ENCODE assay signal across 3 fruit fly cellular contexts in genomic region chr3L:20395257-20395909, dm6.
TF ChIP-seq lines count a peak whose summit lies in the region.

No protein-coding gene starts in this region.

TF ChIP-seq in whole organism, adult, 20 proteins besides CTCF, POLR2A, EP300 and RAD21 (continued from another document):
- peak; percentile 52 for TF ChIP-seq kay (GFP tag; lab: Kevin White, UChicago; ENCODE audit: borderline replicate concordance)
- peak; percentile 93 for TF ChIP-seq CG12768 (GFP tag; optimal IDR thresholded peaks at IDR 0.05; lab: Kevin White, UChicago)
- no peak for TF ChIP-seq Crg-1 (GFP tag; optimal IDR thresholded peaks at IDR 0.05; lab: Kevin White, UChicago)

TF ChIP-seq in whole organism, embryonic, 481 proteins besides CTCF, POLR2A, EP300 and RAD21 (continued from another document and continues in another):
- TF ChIP-seq zfh1 (GFP tag; IDR thresholded peaks at IDR 0.05; lab: Robert Waterston, UW): no peak
- TF ChIP-seq dan (GFP tag; IDR thresholded peaks at IDR 0.05; lab: Robert Waterston, UW): no peak
- TF ChIP-seq CG6813 (GFP tag; optimal IDR thresholded peaks at IDR 0.05; lab: Kevin White, UChicago): no peak
- 0 out of 2 replicates have a peak, but pooled peaks have one; percentile 20 for TF ChIP-seq CG5953 (GFP tag; IDR thresholded peaks at IDR 0.05; lab: Robert Waterston, UW)
- no peak for TF ChIP-seq sna (GFP tag; IDR thresholded peaks at IDR 0.05; lab: Robert Waterston, UW; ENCODE audit: partially characterized antibody)
- TF ChIP-seq CG15011 (GFP tag; optimal IDR thresholded peaks at IDR 0.05; lab: Kevin White, UChicago): peak; percentile 20
- peak; percentile 46; the same call in 1 of the 3 replicates for TF ChIP-seq CG11695 (GFP tag; IDR thresholded peaks at IDR 0.05; lab: Robert Waterston, UW)
- no peak for TF ChIP-seq CG31224 (GFP tag; IDR thresholded peaks at IDR 0.05; lab: Robert Waterston, UW)
- no peak for TF ChIP-seq tup (GFP tag; optimal IDR thresholded peaks at IDR 0.05; lab: Kevin White, UChicago)
- TF ChIP-seq CG10959 (GFP tag; IDR thresholded peaks at IDR 0.05; lab: Robert Waterston, UW): no peak
- peak; percentile 52 for TF ChIP-seq CG8924 (tag; optimal IDR thresholded peaks at IDR 0.05; lab: Kevin White, UChicago)
- TF ChIP-seq CG30403 (GFP tag; optimal IDR thresholded peaks at IDR 0.05; lab: Kevin White, UChicago): peak; percentile 63
- TF ChIP-seq CG17385 (GFP tag; optimal IDR thresholded peaks at IDR 0.05; lab: Kevin White, UChicago): peak; percentile 30
- TF ChIP-seq Nf-YC (tag; optimal IDR thresholded peaks at IDR 0.05; lab: Kevin White, UChicago): peak; percentile 33
- TF ChIP-seq mld (GFP tag; IDR thresholded peaks at IDR 0.05; lab: Robert Waterston, UW; ENCODE audit: partially characterized antibody): no peak
- no peak for TF ChIP-seq CG4617 (GFP tag; optimal IDR thresholded peaks at IDR 0.05; lab: Kevin White, UChicago; ENCODE audit: borderline replicate concordance)
- no peak for TF ChIP-seq H15 (GFP tag; IDR thresholded peaks at IDR 0.05; lab: Robert Waterston, UW)
- peak; percentile 1 for TF ChIP-seq Usf (GFP tag; optimal IDR thresholded peaks at IDR 0.05; lab: Kevin White, UChicago)
- peak; percentile 44 for TF ChIP-seq CG13296 (GFP tag; optimal IDR thresholded peaks at IDR 0.05; lab: Kevin White, UChicago)
- TF ChIP-seq rib (GFP tag; IDR thresholded peaks at IDR 0.05; lab: Robert Waterston, UW): no peak
- no peak for TF ChIP-seq CG15479 (GFP tag; optimal IDR thresholded peaks at IDR 0.05; lab: Kevin White, UChicago)
- peak; percentile 79 for TF ChIP-seq Hmr (GFP tag; optimal IDR thresholded peaks at IDR 0.05; lab: Kevin White, UChicago)
- TF ChIP-seq pum (GFP tag; optimal IDR thresholded peaks at IDR 0.05; lab: Kevin White, UChicago): no peak
- no peak for TF ChIP-seq CG3065 (GFP tag; optimal IDR thresholded peaks at IDR 0.05; lab: Kevin White, UChicago)
- no peak for TF ChIP-seq gcm (GFP tag; optimal IDR thresholded peaks at IDR 0.05; lab: Kevin White, UChicago)
- TF ChIP-seq CG3163 (GFP tag; optimal IDR thresholded peaks at IDR 0.05; lab: Kevin White, UChicago): peak; percentile 17
- no peak for TF ChIP-seq croc (GFP tag; conservative IDR thresholded peaks at IDR 0.05; lab: Robert Waterston, UW)
- TF ChIP-seq br (optimal IDR thresholded peaks at IDR 0.05; lab: Kevin White, UChicago): no peak
- no peak for TF ChIP-seq cas (GFP tag; IDR thresholded peaks at IDR 0.05; lab: Robert Waterston, UW)
- no peak for TF ChIP-seq Opbp (GFP tag; IDR thresholded peaks at IDR 0.05; lab: Robert Waterston, UW; ENCODE audit: partially characterized antibody)
- no peak for TF ChIP-seq Spps (tag; optimal IDR thresholded peaks at IDR 0.05; lab: Kevin White, UChicago)
- no peak for TF ChIP-seq CG12236 (GFP tag; optimal IDR thresholded peaks at IDR 0.05; lab: Kevin White, UChicago)
- 0 out of 3 replicates have a peak, but pooled peaks have one; percentile 46 for TF ChIP-seq Dbx (GFP tag; IDR thresholded peaks at IDR 0.05; lab: Robert Waterston, UW)
- no peak for TF ChIP-seq az2 (GFP tag; optimal IDR thresholded peaks at IDR 0.05; lab: Kevin White, UChicago)
- no peak for TF ChIP-seq esg (GFP tag; conservative IDR thresholded peaks at IDR 0.05; lab: Robert Waterston, UW)
- peak; percentile 73 for TF ChIP-seq sug (tag; optimal IDR thresholded peaks at IDR 0.05; lab: Kevin White, UChicago)
- TF ChIP-seq Poxn (GFP tag; IDR thresholded peaks at IDR 0.05; lab: Robert Waterston, UW): no peak
- TF ChIP-seq lbe (GFP tag; optimal IDR thresholded peaks at IDR 0.05; lab: Kevin White, UChicago): no peak
- peak; percentile 65 for TF ChIP-seq BtbVII (GFP tag; optimal IDR thresholded peaks at IDR 0.05; lab: Kevin White, UChicago)
- TF ChIP-seq CG2120 (GFP tag; optimal IDR thresholded peaks at IDR 0.05; lab: Kevin White, UChicago): peak; percentile 90
- TF ChIP-seq repo (GFP tag; optimal IDR thresholded peaks at IDR 0.05; lab: Kevin White, UChicago): no peak
- no peak for TF ChIP-seq Dp (GFP tag; optimal IDR thresholded peaks at IDR 0.05; lab: Kevin White, UChicago)
- TF ChIP-seq grn (GFP tag; optimal IDR thresholded peaks at IDR 0.05; lab: Kevin White, UChicago): peak; percentile 72
- TF ChIP-seq Meics (GFP tag; optimal IDR thresholded peaks at IDR 0.05; lab: Kevin White, UChicago): peak; percentile 76
- no peak for TF ChIP-seq CG12942 (GFP tag; optimal IDR thresholded peaks at IDR 0.05; lab: Kevin White, UChicago)
- no peak for TF ChIP-seq dm (GFP tag; optimal IDR thresholded peaks at IDR 0.05; lab: Kevin White, UChicago)
- no peak for TF ChIP-seq lola (GFP tag; optimal IDR thresholded peaks at IDR 0.05; lab: Kevin White, UChicago)
- TF ChIP-seq chinmo (GFP tag; IDR thresholded peaks at IDR 0.05; lab: Robert Waterston, UW; ENCODE audit: partially characterized antibody): peak; percentile 90; the same call in 3 of the 4 replicates
- no peak for TF ChIP-seq CG1832 (GFP tag; optimal IDR thresholded peaks at IDR 0.05; lab: Kevin White, UChicago)
- TF ChIP-seq oc (tag; optimal IDR thresholded peaks at IDR 0.05; lab: Kevin White, UChicago): no peak
- TF ChIP-seq CG17612 (GFP tag; IDR thresholded peaks at IDR 0.05; lab: Robert Waterston, UW): no peak
- TF ChIP-seq CG6254 (GFP tag; optimal IDR thresholded peaks at IDR 0.05; lab: Kevin White, UChicago): no peak
- peak; percentile 35 for TF ChIP-seq crc (GFP tag; optimal IDR thresholded peaks at IDR 0.05; lab: Kevin White, UChicago)
- TF ChIP-seq ranshi (GFP tag; IDR thresholded peaks at IDR 0.05; lab: Robert Waterston, UW): 0 out of 2 replicates have a peak, but pooled peaks have one; percentile 41
- peak; percentile 6 for TF ChIP-seq YL-1 (GFP tag; optimal IDR thresholded peaks at IDR 0.05; lab: Kevin White, UChicago)
- TF ChIP-seq sens-2 (GFP tag; IDR thresholded peaks at IDR 0.05; lab: Robert Waterston, UW): no peak
- no peak for TF ChIP-seq da (GFP tag; optimal IDR thresholded peaks at IDR 0.05; lab: Kevin White, UChicago)
- peak; percentile 44 for TF ChIP-seq CrebB (tag; optimal IDR thresholded peaks at IDR 0.05; lab: Kevin White, UChicago)
- TF ChIP-seq zfh2 (GFP tag; optimal IDR thresholded peaks at IDR 0.05; lab: Kevin White, UChicago): peak; percentile 69
- no peak for TF ChIP-seq CG17328 (GFP tag; IDR thresholded peaks at IDR 0.05; lab: Robert Waterston, UW)
- peak; percentile 69 for TF ChIP-seq Fer1 (GFP tag; optimal IDR thresholded peaks at IDR 0.05; lab: Kevin White, UChicago)
- peak; percentile 56 for TF ChIP-seq emc (GFP tag; optimal IDR thresholded peaks at IDR 0.05; lab: Kevin White, UChicago)
- TF ChIP-seq lov (optimal IDR thresholded peaks at IDR 0.05; lab: Kevin White, UChicago): no peak
- TF ChIP-seq lov (GFP tag; IDR thresholded peaks at IDR 0.05; lab: Robert Waterston, UW): no peak
- no peak; the same call in 2 of the 3 replicates for TF ChIP-seq gce (GFP tag; IDR thresholded peaks at IDR 0.05; lab: Robert Waterston, UW)

TF ChIP-seq in whole organism, prepupa, 60 proteins besides CTCF, POLR2A, EP300 and RAD21 (continued from another document):
- peak; percentile 39 for TF ChIP-seq Met (GFP tag; optimal IDR thresholded peaks at IDR 0.05; lab: Kevin White, UChicago)
- TF ChIP-seq svp (GFP tag; lab: Kevin White, UChicago): peak; percentile 73
- no peak for TF ChIP-seq CG15336 (GFP tag; IDR thresholded peaks at IDR 0.05; lab: Robert Waterston, UW)
TF ChIP-seq in whole organism, prepupa: peak in this region for 10.
